Worm (Caenorhabditis elegans) whole organism, L4/young adult: ENCODE data around the gene C17C3.1.
"Not testable (repeated sequence)": the region's sequence is repeated elsewhere in the genome, so short reads cannot be mapped to it uniquely, and the experiment has no call there.

Source experiments
- dao-5 ChIP-seq: sonication (generic microtip); optimal IDR thresholded peaks from 2 replicates; lab custom pipeline; 2016; ENCODE audit warnings: missing genotype, missing genetic modification characterization, moderate library complexity, missing compliant biosample characterization
- him-1 ChIP-seq: sonication (generic microtip); optimal IDR thresholded peaks from 2 replicates; lab custom pipeline; 2016; ENCODE audit warnings: missing genotype, missing genetic modification reagents, missing genetic modification characterization, missing compliant biosample characterization

DNA sequence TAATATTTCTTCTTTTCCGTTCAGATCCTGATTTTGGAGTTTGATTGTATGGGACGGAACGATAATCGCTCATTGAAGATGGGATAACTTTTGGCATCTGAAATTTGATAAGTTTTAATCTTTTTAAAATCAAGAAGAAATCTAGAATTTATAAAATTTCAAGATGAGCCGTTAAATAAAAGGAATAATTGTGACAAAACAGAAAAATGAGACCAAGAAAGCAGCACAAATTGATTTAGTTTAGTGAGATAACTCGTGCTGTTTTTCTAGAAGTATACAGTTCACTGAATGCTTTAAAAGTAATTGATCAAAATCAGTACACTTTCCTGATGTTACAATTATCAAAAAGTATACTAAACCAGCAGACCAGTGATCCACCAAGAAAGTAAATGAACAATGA, 30.3 kb upstream of the C17C3.1 start, which contains the start of gene hlh-27:
- not testable (repeated sequence) for TF ChIP-seq him-1; dao-5 (tag; lab: Kevin White, UChicago)
